Fruit fly (Drosophila melanogaster) whole organism, embryonic: ENCODE measurements around the gene CG5986.

ENCODE experiments used
- Adf1 ChIP-seq: fragments of 200-800 bp; sonication (Bioruptor generic); IDR thresholded peaks from 2 replicates; pipeline ENCODE4 v1.3.6; 2022; ENCODE audit warnings: missing biosample characterization, missing genetic modification characterization
- Aef1 ChIP-seq: fragments of 200-800 bp; sonication (Bioruptor generic); IDR thresholded peaks from 3 replicates; pipeline ENCODE4 v1.3.6; 2022; ENCODE audit warnings: missing biosample characterization, missing genetic modification characterization
- Atf3 ChIP-seq: fragments of 200-800 bp; sonication (Bioruptor generic); optimal IDR thresholded peaks from 3 replicates; lab custom pipeline; 2016; ENCODE audit warnings: missing biosample characterization, missing genetic modification characterization
- C15 ChIP-seq: fragments of 200-800 bp; sonication (Bioruptor generic); IDR thresholded peaks from 3 replicates; pipeline ENCODE4 v1.3.6; 2022; ENCODE audit warnings: missing biosample characterization, missing genetic modification characterization
- CG1024 ChIP-seq: fragments of 200-800 bp; sonication (Bioruptor generic); IDR thresholded peaks from 2 replicates; pipeline ENCODE4 v1.3.6; 2022; ENCODE audit warnings: missing biosample characterization, missing genetic modification characterization
- CG11696 ChIP-seq: fragments of 200-800 bp; sonication (Bioruptor generic); IDR thresholded peaks from 2 replicates; pipeline ENCODE4 v1.3.6; 2022; ENCODE audit warnings: missing biosample characterization, missing genetic modification characterization
- CG12769 ChIP-seq: fragments of 200-800 bp; sonication (Bioruptor generic); optimal IDR thresholded peaks from 2 replicates; lab custom pipeline; 2019; ENCODE audit warnings: missing biosample characterization, mild to moderate bottlenecking, missing genetic modification characterization, moderate library complexity
- CG13894 ChIP-seq: fragments of 200-800 bp; sonication (Bioruptor generic); optimal IDR thresholded peaks from 3 replicates; lab custom pipeline; 2018; ENCODE audit warnings: missing biosample characterization, mild to moderate bottlenecking, missing genetic modification characterization, moderate library complexity
- CG14710 ChIP-seq: fragments of 200-800 bp; sonication (Bioruptor generic); optimal IDR thresholded peaks from 3 replicates; lab custom pipeline; 2019; ENCODE audit warnings: missing biosample characterization, mild to moderate bottlenecking, missing genetic modification characterization, moderate library complexity
- CG1647 ChIP-seq: fragments of 200-800 bp; sonication (Bioruptor generic); optimal IDR thresholded peaks from 3 replicates; lab custom pipeline; 2016; ENCODE audit warnings: missing biosample characterization, missing genetic modification characterization
- CG17568 ChIP-seq: fragments of 200-800 bp; sonication (Bioruptor generic); optimal IDR thresholded peaks from 2 replicates; lab custom pipeline; 2018; ENCODE audit warnings: missing biosample characterization, mild to moderate bottlenecking, missing genetic modification characterization, moderate library complexity
- CG18619 ChIP-seq: fragments of 200-800 bp; sonication (Bioruptor generic); optimal IDR thresholded peaks from 3 replicates; lab custom pipeline; 2017; ENCODE audit warnings: missing biosample characterization, mild to moderate bottlenecking, missing genetic modification characterization
- CG43689 ChIP-seq: fragments of 200-800 bp; sonication (Bioruptor generic); IDR thresholded peaks from 2 replicates; pipeline ENCODE4 v1.3.6; 2022; ENCODE audit warnings: missing biosample characterization, missing genetic modification characterization
- CG4424 ChIP-seq: fragments of 200-800 bp; sonication (Bioruptor generic); optimal IDR thresholded peaks from 3 replicates; lab custom pipeline; 2016; ENCODE audit warnings: missing biosample characterization, missing genetic modification characterization
- CG4820 ChIP-seq: fragments of 200-800 bp; sonication (Bioruptor generic); optimal IDR thresholded peaks from 3 replicates; lab custom pipeline; 2016; ENCODE audit warnings: missing biosample characterization, missing genetic modification characterization
- CG5245 ChIP-seq: fragments of 200-800 bp; sonication (Bioruptor generic); optimal IDR thresholded peaks from 3 replicates; lab custom pipeline; 2016; ENCODE audit warnings: missing biosample characterization, missing genetic modification characterization
- CG6813 ChIP-seq: fragments of 200-800 bp; sonication (Bioruptor generic); optimal IDR thresholded peaks from 2 replicates; lab custom pipeline; 2017; ENCODE audit warnings: missing biosample characterization, missing genetic modification characterization, mild to moderate bottlenecking, moderate library complexity, missing genetic modification reagents
- CG7745 ChIP-seq: fragments of 200-800 bp; sonication (Bioruptor generic); optimal IDR thresholded peaks from 2 replicates; lab custom pipeline; 2018; ENCODE audit warnings: missing biosample characterization, mild to moderate bottlenecking, missing genetic modification characterization, moderate library complexity
- CG8359 ChIP-seq: fragments of 200-800 bp; sonication (Bioruptor generic); optimal IDR thresholded peaks from 2 replicates; lab custom pipeline; 2017; ENCODE audit warnings: missing biosample characterization, mild to moderate bottlenecking, missing genetic modification characterization, borderline replicate concordance
- CG8388 ChIP-seq: fragments of 200-800 bp; sonication (Bioruptor generic); optimal IDR thresholded peaks from 2 replicates; lab custom pipeline; 2019; ENCODE audit warnings: missing biosample characterization, mild to moderate bottlenecking, missing genetic modification characterization, moderate library complexity
- CG8765 ChIP-seq: fragments of 200-800 bp; sonication (Bioruptor generic); IDR thresholded peaks from 2 replicates; pipeline ENCODE4 v1.3.6; 2022; ENCODE audit warnings: missing biosample characterization, missing genetic modification characterization
- CG9932 ChIP-seq: fragments of 200-800 bp; sonication (Bioruptor generic); IDR thresholded peaks from 2 replicates; pipeline ENCODE4 v1.3.6; 2022; ENCODE audit warnings: missing biosample characterization, missing genetic modification characterization
- Dfd ChIP-seq, 2 experiments: fragments of >200 bp; optimal IDR thresholded peaks; 2 replicates each; lab custom pipeline; 2017; ENCODE audit warnings: missing biosample characterization in 2 of 2, missing genetic modification characterization in 2 of 2
- E2f2 ChIP-seq: fragments of 200-800 bp; sonication (Bioruptor generic); IDR thresholded peaks from 2 replicates; pipeline ENCODE4 v1.3.6; 2022; ENCODE audit warnings: missing biosample characterization, missing genetic modification characterization
- Fer2 ChIP-seq: fragments of 200-800 bp; sonication (Bioruptor generic); optimal IDR thresholded peaks from 2 replicates; lab custom pipeline; 2018; ENCODE audit warnings: missing biosample characterization, mild to moderate bottlenecking, missing genetic modification characterization, moderate library complexity
- Fer3 ChIP-seq: fragments of 200-800 bp; sonication (Bioruptor generic); optimal IDR thresholded peaks from 2 replicates; lab custom pipeline; 2018; ENCODE audit warnings: missing biosample characterization, mild to moderate bottlenecking, missing genetic modification characterization, moderate library complexity
- Lhr ChIP-seq: fragments of 200-800 bp; sonication (Bioruptor generic); optimal IDR thresholded peaks from 3 replicates; lab custom pipeline; 2017; ENCODE audit warnings: mild to moderate bottlenecking, missing biosample characterization, missing genetic modification reagents, missing genetic modification characterization
- MBD-R2 ChIP-seq: fragments of 200-800 bp; sonication (Bioruptor generic); IDR thresholded peaks from 2 replicates; pipeline ENCODE4 v1.3.6; 2022; ENCODE audit warnings: missing biosample characterization, missing genetic modification characterization
- NfI ChIP-seq: fragments of 200-800 bp; sonication (Bioruptor generic); optimal IDR thresholded peaks from 3 replicates; lab custom pipeline; 2018; ENCODE audit warnings: missing biosample characterization, mild to moderate bottlenecking, missing genetic modification characterization, moderate library complexity
- Sin3A ChIP-seq: fragments of >200 bp; optimal IDR thresholded peaks from 2 replicates; lab custom pipeline; 2018
- Sry-δ ChIP-seq: fragments of 200-800 bp; sonication (Bioruptor generic); optimal IDR thresholded peaks from 2 replicates; lab custom pipeline; 2016; ENCODE audit warnings: missing biosample characterization, missing genetic modification characterization
- abd-A ChIP-seq: fragments of 200-800 bp; sonication (Bioruptor generic); optimal IDR thresholded peaks from 3 replicates; lab custom pipeline; 2019; ENCODE audit warnings: missing biosample characterization, mild to moderate bottlenecking, missing genetic modification characterization, moderate library complexity
- bowl ChIP-seq: fragments of 200-800 bp; sonication (Bioruptor generic); IDR thresholded peaks from 2 replicates; pipeline ENCODE4 v1.3.6; 2022; ENCODE audit warnings: missing biosample characterization, missing genetic modification characterization
- cg ChIP-seq: fragments of 200-800 bp; sonication (Bioruptor generic); optimal IDR thresholded peaks from 3 replicates; lab custom pipeline; 2019; ENCODE audit warnings: missing biosample characterization, mild to moderate bottlenecking, missing genetic modification characterization, moderate library complexity
- chinmo ChIP-seq: fragments of 200-800 bp; sonication (Bioruptor generic); IDR thresholded peaks from 4 replicates; pipeline ENCODE4 v1.3.6; 2022; ENCODE audit warnings: missing biosample characterization, missing genetic modification characterization; ENCODE audit not compliant: partially characterized antibody
- crol ChIP-seq: fragments of 200-800 bp; sonication (Bioruptor generic); IDR thresholded peaks from 2 replicates; pipeline ENCODE4 v1.3.6; 2022; ENCODE audit warnings: missing biosample characterization, missing genetic modification characterization
- eve ChIP-seq, 2 experiments: fragments of >200 bp; optimal IDR thresholded peaks; 2 replicates each; lab custom pipeline; 2017; ENCODE audit warnings: missing biosample characterization in 2 of 2, missing genetic modification characterization in 2 of 2
- insv ChIP-seq, 2 experiments: fragments of 200-800 bp; sonication (Bioruptor generic); optimal IDR thresholded peaks; 3 replicates each; lab custom pipeline; 2016 to 2018; ENCODE audit warnings: missing biosample characterization in 2 of 2, missing genetic modification characterization in 2 of 2
- kah ChIP-seq: fragments of 200-800 bp; sonication (Bioruptor generic); optimal IDR thresholded peaks from 2 replicates; lab custom pipeline; 2018; ENCODE audit warnings: missing biosample characterization, mild to moderate bottlenecking, missing genetic modification characterization
- lmd ChIP-seq: fragments of 200-800 bp; sonication (Bioruptor generic); IDR thresholded peaks from 2 replicates; pipeline ENCODE4 v1.3.6; 2022; ENCODE audit warnings: missing biosample characterization, missing genetic modification characterization
- lola ChIP-seq, 3 experiments: fragments of >200 bp in 2 of 3; fragments of 200-800 bp in 1 of 3; sonication (Bioruptor generic) in 1 of 3; optimal IDR thresholded peaks; 2 replicates each; lab custom pipeline; 2017 to 2019; ENCODE audit warnings: missing biosample characterization in 3 of 3, missing genetic modification characterization in 3 of 3, mild to moderate bottlenecking in 1 of 3, moderate library complexity in 1 of 3
- mirr ChIP-seq: fragments of 200-800 bp; sonication (Bioruptor generic); optimal IDR thresholded peaks from 3 replicates; lab custom pipeline; 2018; ENCODE audit warnings: missing biosample characterization, mild to moderate bottlenecking, missing genetic modification characterization
- nom ChIP-seq: fragments of 200-800 bp; sonication (Bioruptor generic); optimal IDR thresholded peaks from 2 replicates; lab custom pipeline; 2017; ENCODE audit warnings: missing biosample characterization, missing genetic modification characterization, mild to moderate bottlenecking, moderate library complexity, missing genetic modification reagents
- org-1 ChIP-seq: fragments of 200-800 bp; sonication (Bioruptor generic); optimal IDR thresholded peaks from 2 replicates; lab custom pipeline; 2017; ENCODE audit warnings: missing biosample characterization, missing genetic modification characterization
- p53 ChIP-seq: fragments of 200-800 bp; sonication (Bioruptor generic); optimal IDR thresholded peaks from 2 replicates; lab custom pipeline; 2016; ENCODE audit warnings: missing biosample characterization, missing genetic modification characterization
- pfk ChIP-seq: fragments of 200-800 bp; sonication (Bioruptor generic); optimal IDR thresholded peaks from 2 replicates; lab custom pipeline; 2018; ENCODE audit warnings: missing biosample characterization, mild to moderate bottlenecking, missing genetic modification characterization, moderate library complexity
- ssp ChIP-seq: fragments of 200-800 bp; sonication (Bioruptor generic); IDR thresholded peaks from 2 replicates; pipeline ENCODE4 v1.3.6; 2022; ENCODE audit warnings: missing biosample characterization, missing genetic modification characterization
- tgo ChIP-seq: fragments of 200-800 bp; sonication (Bioruptor generic); IDR thresholded peaks from 3 replicates; pipeline ENCODE4 v1.3.6; 2022; ENCODE audit warnings: missing biosample characterization, missing genetic modification characterization
- tna ChIP-seq: fragments of 200-800 bp; sonication (Bioruptor generic); IDR thresholded peaks from 2 replicates; pipeline ENCODE4 v1.3.6; 2022; ENCODE audit warnings: missing biosample characterization, missing genetic modification characterization; ENCODE audit not compliant: partially characterized antibody
- vnd ChIP-seq: fragments of 200-800 bp; sonication (Bioruptor generic); IDR thresholded peaks from 3 replicates; pipeline ENCODE4 v1.3.6; 2022; ENCODE audit warnings: missing biosample characterization, missing genetic modification characterization; ENCODE audit not compliant: partially characterized antibody
- zen ChIP-seq: fragments of 200-800 bp; sonication (Bioruptor generic); optimal IDR thresholded peaks from 3 replicates; lab custom pipeline; 2018; ENCODE audit warnings: missing biosample characterization, mild to moderate bottlenecking, missing genetic modification characterization, moderate library complexity

CG5986 gene

DNA sequence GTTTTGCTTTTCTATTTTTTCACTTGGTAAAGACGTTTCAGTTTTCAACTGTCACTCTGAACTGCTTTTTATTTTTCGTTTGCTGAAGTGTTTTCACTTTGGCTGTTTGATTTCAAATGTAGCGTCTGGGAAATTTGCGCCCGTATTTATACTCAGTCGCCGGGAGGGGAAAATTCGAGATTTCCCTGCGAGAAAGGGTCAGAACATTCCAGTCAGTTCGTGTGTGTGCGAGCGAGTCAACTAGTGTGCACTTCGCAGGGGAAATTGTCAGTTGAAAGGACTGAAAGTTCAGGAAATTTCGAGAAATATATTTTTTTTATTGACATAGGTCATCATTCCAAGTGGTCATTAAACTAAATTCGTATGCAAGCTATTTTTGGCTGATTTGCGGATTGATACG is 9.6 kb downstream of the CG5986 start, which contains the start of gene Hsp68 (continued):
- no peak for TF ChIP-seq org-1 (GFP tag; lab: Kevin White, UChicago)
- TF ChIP-seq NfI (GFP tag; lab: Kevin White, UChicago), result no peak
- TF ChIP-seq CG8388 (GFP tag; lab: Kevin White, UChicago), result no peak
- TF ChIP-seq Fer2, result no peak
- no peak for TF ChIP-seq kah (GFP tag; lab: Kevin White, UChicago)
- TF ChIP-seq CG14710 (tag; lab: Kevin White, UChicago), result peak; percentile 11
- TF ChIP-seq Sin3A (lab: Kevin White, UChicago), result no peak
- no peak for TF ChIP-seq Aef1 (GFP tag; lab: Robert Waterston, UW)
- TF ChIP-seq CG6813 (GFP tag; lab: Kevin White, UChicago), result no peak
- no peak for TF ChIP-seq p53 (GFP tag; lab: Kevin White, UChicago)
- TF ChIP-seq Dfd (GFP tag; optimal IDR thresholded peaks at IDR 0.05; lab: Kevin White, UChicago), result no peak
- no peak for TF ChIP-seq CG1024 (GFP tag; lab: Robert Waterston, UW)
- no peak for TF ChIP-seq CG8359 (GFP tag; lab: Kevin White, UChicago)
- TF ChIP-seq zen (tag; lab: Kevin White, UChicago), result no peak
- TF ChIP-seq Atf3 (GFP tag; lab: Kevin White, UChicago), result no peak
- TF ChIP-seq nom (GFP tag; lab: Kevin White, UChicago), result peak; percentile 91
- TF ChIP-seq CG18619 (GFP tag; lab: Kevin White, UChicago), result no peak
- TF ChIP-seq CG7745, result peak; percentile 42
- peak; percentile 88 for TF ChIP-seq abd-A
- no peak for TF ChIP-seq Sry-δ (GFP tag; lab: Kevin White, UChicago)
- no peak for TF ChIP-seq CG1647 (GFP tag; lab: Kevin White, UChicago)
- TF ChIP-seq ssp (GFP tag; lab: Robert Waterston, UW), result no peak
- peak; percentile 44 for TF ChIP-seq E2f2 (GFP tag; lab: Robert Waterston, UW)
- peak; percentile 10 for TF ChIP-seq cg (GFP tag; lab: Kevin White, UChicago)
- no peak for TF ChIP-seq CG9932 (GFP tag; lab: Robert Waterston, UW)
- TF ChIP-seq insv (GFP tag; optimal IDR thresholded peaks at IDR 0.05; lab: Kevin White, UChicago), result peak in 1 of 2 experiments; percentile 84
- no peak for TF ChIP-seq CG4424
- TF ChIP-seq crol, result no peak
- peak; percentile 56; the same call in 1 of the 4 replicates for TF ChIP-seq chinmo (GFP tag; lab: Robert Waterston, UW)
- TF ChIP-seq, all 482 proteins: peak for 89

DNA sequence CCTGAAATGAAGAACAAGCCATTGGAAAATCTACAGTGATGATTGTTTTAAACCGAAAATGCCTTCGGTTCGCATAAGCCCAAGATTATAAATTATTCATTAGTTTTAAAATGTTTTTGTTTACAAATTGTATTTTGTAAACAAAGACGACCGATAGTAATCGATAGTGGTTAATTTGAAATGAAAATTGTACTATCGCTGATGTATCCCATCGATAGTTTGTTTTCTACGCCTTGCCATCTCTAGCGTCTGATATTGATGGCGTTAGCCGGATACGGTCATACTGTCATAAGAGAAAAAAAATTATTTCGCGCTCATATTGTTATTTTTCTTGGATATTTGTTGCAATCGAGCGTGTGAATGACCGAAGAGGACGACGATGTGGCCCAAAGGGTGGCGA is 10.5 kb downstream of the CG5986 start, which contains the start of gene SMC1:
SMC1 (plus strand) TSS at position 247 of the 400 bp plus-strand sequence.
- no peak for TF ChIP-seq Adf1 (GFP tag; lab: Robert Waterston, UW)
- TF ChIP-seq CG8765 (GFP tag; lab: Robert Waterston, UW), result no peak
- TF ChIP-seq C15 (GFP tag; lab: Robert Waterston, UW), result 0 out of 3 replicates have a peak, but pooled peaks have one; percentile 28
- TF ChIP-seq CG11696, result no peak
- TF ChIP-seq lmd (GFP tag; lab: Robert Waterston, UW), result no peak
- TF ChIP-seq CG17568 (GFP tag; lab: Kevin White, UChicago), result no peak
- peak; percentile 96 for TF ChIP-seq MBD-R2 (GFP tag; lab: Robert Waterston, UW)
- peak; percentile 31 for TF ChIP-seq Lhr
- peak; percentile 34 for TF ChIP-seq pfk (GFP tag; lab: Kevin White, UChicago)
- TF ChIP-seq tgo (GFP tag; lab: Robert Waterston, UW), result no peak
- TF ChIP-seq CG13894 (tag; lab: Kevin White, UChicago), result peak; percentile 83
- TF ChIP-seq Sin3A (lab: Kevin White, UChicago), result peak; percentile 52
- peak; percentile 99 for TF ChIP-seq vnd (GFP tag; lab: Robert Waterston, UW)
- TF ChIP-seq CG12769, result peak; percentile 53
- no peak for TF ChIP-seq lola (GFP tag; optimal IDR thresholded peaks at IDR 0.05; lab: Kevin White, UChicago)
- no peak for TF ChIP-seq CG4820 (GFP tag; lab: Kevin White, UChicago)
- no peak for TF ChIP-seq CG43689 (GFP tag; lab: Robert Waterston, UW)
- TF ChIP-seq tna (GFP tag; lab: Robert Waterston, UW), result peak; percentile 97
- no peak for TF ChIP-seq Atf3 (GFP tag; lab: Kevin White, UChicago)
- TF ChIP-seq CG5245 (GFP tag; lab: Kevin White, UChicago), result no peak
- TF ChIP-seq eve (GFP tag; optimal IDR thresholded peaks at IDR 0.05; lab: Kevin White, UChicago), result no peak
- TF ChIP-seq mirr (GFP tag; lab: Kevin White, UChicago), result no peak
- TF ChIP-seq bowl (GFP tag; lab: Robert Waterston, UW), result no peak
- TF ChIP-seq Fer3 (tag; lab: Kevin White, UChicago), result peak; percentile 28
